Worm (Caenorhabditis elegans) whole organism, L2 larva: ENCODE data around the gene ptr-13.

Experiments used
- F13H6.1 ChIP-seq: sonication (generic microtip); optimal IDR thresholded peaks from 2 replicates; lab custom pipeline; 2016; ENCODE audit warnings: missing genetic modification characterization, missing compliant biosample characterization
- blmp-1 ChIP-seq: sonication (generic microtip); optimal IDR thresholded peaks from 2 replicates; lab custom pipeline; 2017; ENCODE audit warnings: missing genetic modification characterization, mild to moderate bottlenecking, missing compliant biosample characterization, antibody characterized with exemption, moderate library complexity; ENCODE audit not compliant: insufficient read depth
- ceh-16 ChIP-seq: fragments of 150-350 bp; optimal IDR thresholded peaks from 2 replicates; lab custom pipeline; 2014; ENCODE audit warnings: missing biosample characterization, missing genetic modification characterization
- elt-3 ChIP-seq: sonication (generic microtip); optimal IDR thresholded peaks from 2 replicates; lab custom pipeline; 2017; ENCODE audit warnings: missing biosample characterization, missing genetic modification characterization
- gmeb-1 ChIP-seq: fragments of 150-350 bp; optimal IDR thresholded peaks from 2 replicates; lab custom pipeline; 2014; ENCODE audit warnings: missing biosample characterization, missing genetic modification characterization
- lin-39 ChIP-seq: fragments of 150-350 bp; optimal IDR thresholded peaks from 2 replicates; lab custom pipeline; 2014; ENCODE audit warnings: missing biosample characterization, missing genetic modification reagents, missing genetic modification characterization
- lsy-2 ChIP-seq, 2 experiments: fragments of 150-350 bp in 1 of 2; sonication (generic microtip) in 1 of 2; optimal IDR thresholded peaks; 2 replicates each; lab custom pipeline; 2014 to 2017; ENCODE audit warnings: missing biosample characterization in 2 of 2, missing genetic modification characterization in 2 of 2
- mab-5 ChIP-seq: fragments of 150-350 bp; optimal IDR thresholded peaks from 2 replicates; lab custom pipeline; 2014; ENCODE audit warnings: missing biosample characterization, missing genetic modification characterization
- mdl-1 ChIP-seq, 2 experiments: fragments of 150-350 bp in 1 of 2; sonication (generic microtip) in 1 of 2; optimal IDR thresholded peaks; 2 replicates each; lab custom pipeline; 2017; ENCODE audit warnings: missing biosample characterization in 2 of 2, missing genetic modification characterization in 2 of 2
- sem-4 ChIP-seq: fragments of 150-350 bp; optimal IDR thresholded peaks from 2 replicates; lab custom pipeline; 2014; ENCODE audit warnings: missing biosample characterization, missing genetic modification reagents, missing genetic modification characterization
- sma-9 ChIP-seq, 2 experiments: fragments of 150-350 bp in 1 of 2; sonication (generic microtip) in 1 of 2; optimal IDR thresholded peaks; 2 replicates each; lab custom pipeline; 2014 to 2016; ENCODE audit warnings: missing genetic modification characterization in 2 of 2, mild to moderate bottlenecking in 1 of 2, missing biosample characterization in 1 of 2, missing compliant biosample characterization in 1 of 2, missing genetic modification reagents in 1 of 2, moderate library complexity in 1 of 2
- ztf-11 ChIP-seq: sonication (generic microtip); optimal IDR thresholded peaks from 2 replicates; lab custom pipeline; 2017; ENCODE audit warnings: missing biosample characterization, missing genetic modification characterization
- ztf-4 ChIP-seq: fragments of 150-350 bp; optimal IDR thresholded peaks from 2 replicates; lab custom pipeline; 2014; ENCODE audit warnings: missing biosample characterization, missing genetic modification characterization

Gene ptr-13

DNA sequence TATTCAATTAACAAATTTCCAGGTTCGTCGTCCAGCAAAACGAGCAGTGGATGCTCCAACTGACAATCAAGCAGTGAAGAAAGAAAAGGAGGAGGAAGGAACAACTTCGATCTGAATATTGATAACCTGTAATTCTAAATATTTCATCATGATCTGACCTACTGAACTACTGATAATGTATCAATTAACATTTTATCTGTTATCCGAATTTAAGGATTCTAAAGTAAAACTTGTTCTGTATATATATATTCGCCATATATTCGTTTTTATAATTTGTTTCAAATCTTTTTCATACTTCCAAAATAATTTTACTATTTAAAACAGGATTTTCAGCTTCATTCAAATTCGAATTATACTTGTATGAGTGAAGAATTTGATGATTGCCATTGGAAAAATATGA lies 54.5 kb downstream of the ptr-13 start, which contains the start of gene apc-17:
Gene apc-17 (plus strand): TSS at position 301 of the 400 bp plus-strand sequence.
- TF ChIP-seq ztf-4 (tag; lab: Kevin White, UChicago) = no peak
- no peak for TF ChIP-seq sem-4
- TF ChIP-seq ztf-11 (tag; lab: Kevin White, UChicago) = no peak
- TF ChIP-seq mab-5 (tag; lab: Kevin White, UChicago) = no peak
- TF ChIP-seq ceh-16 (tag; lab: Kevin White, UChicago) = no peak
- no peak for TF ChIP-seq mdl-1 (tag; optimal IDR thresholded peaks at IDR 0.05; lab: Kevin White, UChicago)
- TF ChIP-seq blmp-1 (tag; lab: Kevin White, UChicago) = no peak
- no peak for TF ChIP-seq lin-39 (tag; lab: Kevin White, UChicago)
- no peak for TF ChIP-seq elt-3 (tag; lab: Kevin White, UChicago)
- TF ChIP-seq gmeb-1 (tag; lab: Kevin White, UChicago) = no peak
- no peak for TF ChIP-seq lsy-2 (tag; optimal IDR thresholded peaks at IDR 0.05; lab: Kevin White, UChicago)
- no peak for TF ChIP-seq F13H6.1
- no peak for TF ChIP-seq sma-9 (GFP tag; optimal IDR thresholded peaks at IDR 0.05; lab: Kevin White, UChicago)
- TF ChIP-seq sma-9 (tag; optimal IDR thresholded peaks at IDR 0.05; lab: Kevin White, UChicago) = no peak
